Worm (Caenorhabditis elegans) whole organism, midembryonic: ENCODE results near the gene D1053.4.

Source experiments
- T22C8.4 ChIP-seq: fragments of 200-800 bp; sonication (Bioruptor generic); IDR thresholded peaks from 2 replicates; pipeline ENCODE4 v1.3.6; 2022; ENCODE audit warnings: missing genetic modification characterization, missing compliant biosample characterization
- cog-1 ChIP-seq: sonication (generic microtip); optimal IDR thresholded peaks from 2 replicates; lab custom pipeline; 2016; ENCODE audit warnings: missing genetic modification characterization, missing compliant biosample characterization
- flt-1 ChIP-seq: fragments of 200-800 bp; sonication (Bioruptor generic); IDR thresholded peaks from 2 replicates; pipeline ENCODE4 v1.3.6; 2022; ENCODE audit warnings: missing genetic modification characterization, missing compliant biosample characterization
- klf-2 ChIP-seq: fragments of 200-800 bp; sonication (Bioruptor generic); conservative IDR thresholded peaks from 2 replicates; pipeline ENCODE4 v1.3.6; 2022; ENCODE audit warnings: missing genetic modification reagents, missing genetic modification characterization, missing compliant biosample characterization
- med-1 ChIP-seq: sonication (generic microtip); optimal IDR thresholded peaks from 2 replicates; lab custom pipeline; 2017; ENCODE audit warnings: missing genetic modification characterization, mild to moderate bottlenecking, missing compliant biosample characterization, antibody characterized with exemption, missing genetic modification reagents; ENCODE audit not compliant: insufficient read depth
- ref-1 ChIP-seq: fragments of 200-800 bp; sonication (Bioruptor generic); conservative IDR thresholded peaks from 2 replicates; pipeline ENCODE4 v1.3.6; 2022; ENCODE audit warnings: missing genetic modification reagents, missing genetic modification characterization, missing compliant biosample characterization
- tab-1 ChIP-seq: fragments of 200-800 bp; sonication (Bioruptor generic); IDR thresholded peaks from 2 replicates; pipeline ENCODE4 v1.3.6; 2022; ENCODE audit warnings: missing genetic modification characterization, missing compliant biosample characterization
- ztf-23 ChIP-seq: fragments of 200-800 bp; sonication (Bioruptor generic); IDR thresholded peaks from 2 replicates; pipeline ENCODE4 v1.3.6; 2022; ENCODE audit warnings: missing genetic modification reagents, missing genetic modification characterization, missing compliant biosample characterization
- ztf-29 ChIP-seq: fragments of 200-800 bp; sonication (Bioruptor generic); IDR thresholded peaks from 2 replicates; pipeline ENCODE4 v1.3.6; 2022; ENCODE audit warnings: missing genetic modification reagents, missing genetic modification characterization, missing compliant biosample characterization

Gene D1053.4

ce11 chrX:11743723-11744122 is 20.1 kb upstream of the D1053.4 start:
- no peak for TF ChIP-seq T22C8.4 (GFP tag; lab: Robert Waterston, UW)

- TF ChIP-seq ztf-23 (no peak), flt-1 (GFP tag; lab: Robert Waterston, UW) (no peak), tab-1 (GFP tag; lab: Robert Waterston, UW) (no peak), klf-2 (GFP tag; lab: Robert Waterston, UW) (no peak), ref-1 (GFP tag; lab: Robert Waterston, UW) (no peak), T22C8.4 (GFP tag; lab: Robert Waterston, UW) (no peak), ztf-29 (GFP tag; lab: Robert Waterston, UW) (no peak), cog-1 (no peak), med-1 (GFP tag; lab: Kevin White, UChicago) (no peak)
Measured at ce11 chrX:11738602-11739100, 15.1 kb upstream of the D1053.4 start, which contains the start of gene nspa-9. nspa-9 (plus strand) TSS chrX:11739050.

- no peak for TF ChIP-seq tab-1 (GFP tag; lab: Robert Waterston, UW)
- no peak for TF ChIP-seq ztf-23
- TF ChIP-seq cog-1 = no peak
- TF ChIP-seq flt-1 (GFP tag; lab: Robert Waterston, UW) = no peak
- TF ChIP-seq ref-1 (GFP tag; lab: Robert Waterston, UW) = no peak
- TF ChIP-seq T22C8.4 (GFP tag; lab: Robert Waterston, UW) = no peak
- TF ChIP-seq ztf-29 (GFP tag; lab: Robert Waterston, UW) = no peak
- TF ChIP-seq klf-2 (GFP tag; lab: Robert Waterston, UW) = no peak
- no peak for TF ChIP-seq med-1 (GFP tag; lab: Kevin White, UChicago)
Measured at ce11 chrX:11737053-11737452, 13.5 kb upstream of the D1053.4 start, which contains the start of gene D1053.3. D1053.3 (minus strand) TSS chrX:11737153.

ce11 chrX:11734110-11734509 is 10.5 kb upstream of the D1053.4 start:
- no peak for TF ChIP-seq ref-1 (GFP tag; lab: Robert Waterston, UW)
- no peak for TF ChIP-seq flt-1 (GFP tag; lab: Robert Waterston, UW)
- no peak for TF ChIP-seq T22C8.4 (GFP tag; lab: Robert Waterston, UW)
- no peak for TF ChIP-seq klf-2 (GFP tag; lab: Robert Waterston, UW)
- no peak for TF ChIP-seq ztf-29 (GFP tag; lab: Robert Waterston, UW)
- no peak for TF ChIP-seq med-1 (GFP tag; lab: Kevin White, UChicago)
- no peak for TF ChIP-seq ztf-23
- TF ChIP-seq cog-1 = no peak
- no peak for TF ChIP-seq tab-1 (GFP tag; lab: Robert Waterston, UW)

ce11 chrX:11732752-11733151 is 9.2 kb upstream of the D1053.4 start:
- no peak for TF ChIP-seq flt-1 (GFP tag; lab: Robert Waterston, UW)
- no peak for TF ChIP-seq cog-1
- TF ChIP-seq ztf-29 (GFP tag; lab: Robert Waterston, UW) = no peak
- TF ChIP-seq tab-1 (GFP tag; lab: Robert Waterston, UW) = no peak
- TF ChIP-seq med-1 (GFP tag; lab: Kevin White, UChicago) = no peak
- no peak for TF ChIP-seq ztf-23
- no peak for TF ChIP-seq T22C8.4 (GFP tag; lab: Robert Waterston, UW)
- no peak for TF ChIP-seq ref-1 (GFP tag; lab: Robert Waterston, UW)
- no peak for TF ChIP-seq klf-2 (GFP tag; lab: Robert Waterston, UW)

- no peak for TF ChIP-seq med-1 (GFP tag; lab: Kevin White, UChicago)
- no peak for TF ChIP-seq tab-1 (GFP tag; lab: Robert Waterston, UW)
- TF ChIP-seq flt-1 (GFP tag; lab: Robert Waterston, UW) = no peak
- TF ChIP-seq klf-2 (GFP tag; lab: Robert Waterston, UW) = no peak
- TF ChIP-seq T22C8.4 (GFP tag; lab: Robert Waterston, UW) = no peak
- TF ChIP-seq ztf-23 = no peak
- no peak for TF ChIP-seq ztf-29 (GFP tag; lab: Robert Waterston, UW)
- TF ChIP-seq ref-1 (GFP tag; lab: Robert Waterston, UW) = no peak
Measured at ce11 chrX:11727761-11728160, 4.2 kb upstream of the D1053.4 start, which contains the start of the genes gst-42 and D1053.2. gst-42 (minus strand) TSS chrX:11727936. D1053.2 (plus strand) TSS chrX:11728151.

- TF ChIP-seq tab-1 (GFP tag; lab: Robert Waterston, UW) = no peak
- TF ChIP-seq med-1 (GFP tag; lab: Kevin White, UChicago) = no peak
- TF ChIP-seq flt-1 (GFP tag; lab: Robert Waterston, UW) = no peak
- TF ChIP-seq ztf-29 (GFP tag; lab: Robert Waterston, UW) = no peak
- TF ChIP-seq ztf-23 = no peak
- TF ChIP-seq T22C8.4 (GFP tag; lab: Robert Waterston, UW) = no peak
- no peak for TF ChIP-seq ref-1 (GFP tag; lab: Robert Waterston, UW)
- TF ChIP-seq klf-2 (GFP tag; lab: Robert Waterston, UW) = no peak
- TF ChIP-seq cog-1 = no peak
Measured at ce11 chrX:11726450-11726849, 2.9 kb upstream of the D1053.4 start.

- TF ChIP-seq med-1 (GFP tag; lab: Kevin White, UChicago) (no peak), tab-1 (GFP tag; lab: Robert Waterston, UW) (no peak), ztf-23 (no peak), flt-1 (GFP tag; lab: Robert Waterston, UW) (no peak), cog-1 (no peak), T22C8.4 (GFP tag; lab: Robert Waterston, UW) (no peak), klf-2 (GFP tag; lab: Robert Waterston, UW) (no peak), ztf-29 (GFP tag; lab: Robert Waterston, UW) (no peak), ref-1 (GFP tag; lab: Robert Waterston, UW) (no peak)
Measured at ce11 chrX:11725646-11726045, 2.0 kb upstream of the D1053.4 start.

ce11 chrX:11720058-11720457 is 3.5 kb downstream of the D1053.4 start:
- TF ChIP-seq ztf-23 = no peak
- TF ChIP-seq cog-1 = no peak
- TF ChIP-seq ztf-29 (GFP tag; lab: Robert Waterston, UW) = no peak
- TF ChIP-seq med-1 (GFP tag; lab: Kevin White, UChicago) = no peak
- TF ChIP-seq klf-2 (GFP tag; lab: Robert Waterston, UW) = no peak
- no peak for TF ChIP-seq flt-1 (GFP tag; lab: Robert Waterston, UW)
- TF ChIP-seq T22C8.4 (GFP tag; lab: Robert Waterston, UW) = no peak
- TF ChIP-seq ref-1 (GFP tag; lab: Robert Waterston, UW) = no peak
- no peak for TF ChIP-seq tab-1 (GFP tag; lab: Robert Waterston, UW)
